Fruit fly (Drosophila melanogaster): ENCODE data around the gene Cpr11B.

Gene Cpr11B

DNA sequence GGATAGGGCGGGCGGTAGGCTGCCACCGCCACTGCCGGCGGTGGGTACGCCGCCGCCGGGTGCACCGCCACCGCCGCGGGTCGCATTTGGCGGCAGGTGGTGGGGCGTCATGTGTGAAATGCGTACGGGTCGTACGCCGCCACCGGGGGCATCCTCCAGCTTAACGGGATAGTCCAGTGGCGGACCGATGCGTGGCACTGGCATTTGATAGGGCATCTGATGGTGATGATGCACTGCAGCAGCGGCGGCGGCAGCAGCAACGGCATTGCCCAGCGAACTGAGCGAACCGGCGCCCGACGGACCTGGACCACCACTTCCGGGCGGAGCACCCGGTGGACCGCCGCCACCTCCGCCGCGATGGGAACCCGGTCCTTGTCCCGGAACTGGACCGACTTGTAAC is 29.0 kb downstream of the Cpr11B start:
- no peak for TF ChIP-seq CG13204 (GFP tag; optimal IDR thresholded peaks at IDR 0.05)
- TF ChIP-seq EcR (GFP tag; optimal IDR thresholded peaks at IDR 0.05), result no peak
- TF ChIP-seq CG15710 (tag; optimal IDR thresholded peaks at IDR 0.05), result no peak
- TF ChIP-seq gl (tag; optimal IDR thresholded peaks at IDR 0.05), result no peak
- no peak for TF ChIP-seq CG14655 (GFP tag; optimal IDR thresholded peaks at IDR 0.05)
- TF ChIP-seq Snoo (tag; optimal IDR thresholded peaks at IDR 0.05), result no peak
- TF ChIP-seq CG8159 (tag; optimal IDR thresholded peaks at IDR 0.05), result no peak
- no peak for TF ChIP-seq rn (GFP tag; IDR thresholded peaks at IDR 0.05)
- TF ChIP-seq D1 (tag; optimal IDR thresholded peaks at IDR 0.05), result no peak
- TF ChIP-seq CG32121 (GFP tag; IDR thresholded peaks at IDR 0.05), result no peak
- TF ChIP-seq CG8301 (tag; optimal IDR thresholded peaks at IDR 0.05), result no peak
- no peak for TF ChIP-seq Pif1B (GFP tag; optimal IDR thresholded peaks at IDR 0.05)
- no peak for TF ChIP-seq Pif1A (GFP tag; optimal IDR thresholded peaks at IDR 0.05)
- TF ChIP-seq CG17806 (tag; optimal IDR thresholded peaks at IDR 0.05), result no peak
- TF ChIP-seq Ets98B (GFP tag; IDR thresholded peaks at IDR 0.05), result no peak
- TF ChIP-seq CG10348 (GFP tag; IDR thresholded peaks at IDR 0.05), result no peak
- no peak for TF ChIP-seq CG4496 (GFP tag; IDR thresholded peaks at IDR 0.05)
- TF ChIP-seq fd96Ca (GFP tag; IDR thresholded peaks at IDR 0.05), result no peak
- TF ChIP-seq CG34367 (tag; optimal IDR thresholded peaks at IDR 0.05), result no peak

DNA sequence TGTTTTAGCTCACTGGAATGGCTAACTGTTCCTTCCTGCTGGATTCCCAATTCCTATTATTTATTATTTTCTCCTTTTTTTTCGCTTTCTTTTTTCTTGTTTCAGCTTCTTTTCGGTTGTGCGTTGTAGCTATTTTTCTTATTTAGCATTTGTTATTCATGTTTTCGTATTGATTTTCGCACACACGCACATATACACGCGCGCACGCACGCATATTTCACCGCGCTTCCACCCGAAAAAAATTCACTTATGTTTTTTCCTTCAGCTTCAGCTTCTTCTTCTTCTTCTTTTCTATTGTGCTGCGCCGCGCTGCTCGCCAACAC is 29.7 kb downstream of the Cpr11B start:
- no peak for TF ChIP-seq CG9948 (tag; optimal IDR thresholded peaks at IDR 0.05)
- no peak for TF ChIP-seq fd96Ca (GFP tag; IDR thresholded peaks at IDR 0.05)
- TF ChIP-seq CG12605 (GFP tag; IDR thresholded peaks at IDR 0.05), result no peak
- no peak for TF ChIP-seq Pif1A (GFP tag; optimal IDR thresholded peaks at IDR 0.05)
- TF ChIP-seq Pif1B (GFP tag; optimal IDR thresholded peaks at IDR 0.05), result no peak
- no peak for TF ChIP-seq CG15710 (tag; optimal IDR thresholded peaks at IDR 0.05)
- no peak for TF ChIP-seq CG17806 (tag; optimal IDR thresholded peaks at IDR 0.05)
- no peak for TF ChIP-seq CG8301 (tag; optimal IDR thresholded peaks at IDR 0.05)
- TF ChIP-seq CG8159 (tag; optimal IDR thresholded peaks at IDR 0.05), result no peak

DNA sequence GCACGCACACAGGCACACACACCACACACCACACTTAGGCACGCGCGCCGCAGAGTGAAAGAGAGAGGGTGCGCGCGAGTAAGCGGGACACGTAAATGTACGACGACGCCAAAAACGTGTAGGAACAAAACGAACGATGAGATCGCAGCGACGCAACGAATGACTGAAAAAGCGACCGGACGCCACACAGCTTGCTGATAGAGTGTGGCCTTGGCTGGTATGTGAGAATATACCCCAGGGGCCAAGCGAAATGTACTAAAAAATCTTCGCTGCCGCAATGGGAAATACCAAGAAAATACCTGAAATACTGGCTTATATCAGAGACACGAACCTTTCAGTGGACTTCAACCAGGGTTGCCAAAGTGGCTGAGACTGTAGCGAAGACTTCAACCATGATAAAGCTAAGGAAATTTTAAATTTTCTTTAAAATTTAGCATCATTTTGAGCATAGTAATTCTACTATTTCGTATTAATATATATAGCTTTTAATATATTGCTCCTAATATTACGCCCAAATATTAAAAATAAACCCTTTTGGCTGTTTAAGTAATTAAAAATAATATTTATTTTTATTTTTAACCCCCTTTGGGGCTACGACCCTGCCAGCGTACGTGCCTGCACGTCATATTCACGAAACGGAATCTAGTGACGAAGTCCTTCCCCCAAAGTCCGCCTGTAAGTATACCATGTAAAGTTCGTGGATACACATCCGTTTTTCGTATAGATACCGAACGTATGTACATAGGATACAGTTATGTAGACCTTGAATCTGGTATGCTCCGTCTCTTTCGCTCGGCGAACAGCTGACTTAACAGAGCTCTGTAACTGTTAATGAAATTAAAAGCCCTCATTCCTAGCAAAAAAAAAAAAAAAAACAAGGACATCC is 30.3 kb downstream of the Cpr11B start, which contains the start of gene Pits:
Gene Pits, minus strand, starts transcription at position 210 of the 886 bp plus-strand sequence.
- peak; percentile 55; the same call in 1 of the 2 replicates for TF ChIP-seq Ets98B (GFP tag; IDR thresholded peaks at IDR 0.05)
- peak; percentile 39 for TF ChIP-seq CG8159 (tag; optimal IDR thresholded peaks at IDR 0.05)
- no peak for TF ChIP-seq CG17806 (tag; optimal IDR thresholded peaks at IDR 0.05)
- TF ChIP-seq gl (tag; optimal IDR thresholded peaks at IDR 0.05), result no peak
- peak; percentile 76 for TF ChIP-seq fd96Ca (GFP tag; IDR thresholded peaks at IDR 0.05)
- TF ChIP-seq Pif1B (GFP tag; optimal IDR thresholded peaks at IDR 0.05), result no peak
- peak; percentile 64 for TF ChIP-seq CG4496 (GFP tag; IDR thresholded peaks at IDR 0.05)
- no peak for TF ChIP-seq CG10348 (GFP tag; IDR thresholded peaks at IDR 0.05)
- peak; percentile 50 for TF ChIP-seq EcR (GFP tag; optimal IDR thresholded peaks at IDR 0.05)
- peak; percentile 16 for TF ChIP-seq CG14655 (GFP tag; optimal IDR thresholded peaks at IDR 0.05)
- TF ChIP-seq CG34367 (tag; optimal IDR thresholded peaks at IDR 0.05), result no peak
- no peak for TF ChIP-seq Snoo (tag; optimal IDR thresholded peaks at IDR 0.05)
- TF ChIP-seq D1 (tag; optimal IDR thresholded peaks at IDR 0.05), result no peak
- TF ChIP-seq rn (GFP tag; IDR thresholded peaks at IDR 0.05), result no peak
- no peak for TF ChIP-seq Pif1A (GFP tag; optimal IDR thresholded peaks at IDR 0.05)
- peak; percentile 89 for TF ChIP-seq CG13204 (GFP tag; optimal IDR thresholded peaks at IDR 0.05)
- no peak for TF ChIP-seq CG9948 (tag; optimal IDR thresholded peaks at IDR 0.05)
- TF ChIP-seq CG12605 (GFP tag; IDR thresholded peaks at IDR 0.05), result peak; percentile 68
- peak; percentile 55 for TF ChIP-seq CG32121 (GFP tag; IDR thresholded peaks at IDR 0.05)
- peak; percentile 6 for TF ChIP-seq CG15710 (tag; optimal IDR thresholded peaks at IDR 0.05)
- no peak for TF ChIP-seq CG8301 (tag; optimal IDR thresholded peaks at IDR 0.05)

DNA sequence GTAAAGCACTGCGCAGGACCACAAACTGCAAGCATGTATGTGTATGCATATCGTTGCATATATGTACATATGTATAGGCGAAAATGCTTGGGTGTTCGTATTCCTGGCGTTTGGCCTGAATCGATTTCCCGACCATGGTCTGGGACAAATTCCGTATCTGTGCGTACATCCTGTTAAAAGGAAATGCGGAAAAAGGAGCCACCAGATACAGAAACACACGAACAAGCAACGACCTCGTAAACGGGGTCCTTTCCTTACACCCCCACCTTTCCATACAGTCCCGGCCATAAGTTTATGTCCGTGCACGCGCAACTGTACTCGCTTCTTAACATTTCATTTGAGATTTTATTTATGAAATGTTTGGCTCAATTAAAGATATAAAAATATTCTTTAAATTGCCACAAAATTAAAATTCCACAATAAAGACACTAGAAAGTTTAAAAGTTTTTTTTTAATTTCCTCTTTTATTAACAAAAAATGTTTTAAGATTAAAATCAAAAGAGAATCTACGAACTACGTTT is 31.0 kb downstream of the Cpr11B start:
- TF ChIP-seq CG4496 (GFP tag; IDR thresholded peaks at IDR 0.05) (no peak), Pif1A (GFP tag; optimal IDR thresholded peaks at IDR 0.05) (no peak), CG9948 (tag; optimal IDR thresholded peaks at IDR 0.05) (no peak), CG32121 (GFP tag; IDR thresholded peaks at IDR 0.05) (no peak), CG12605 (GFP tag; IDR thresholded peaks at IDR 0.05) (no peak), Snoo (tag; optimal IDR thresholded peaks at IDR 0.05) (no peak), CG17806 (tag; optimal IDR thresholded peaks at IDR 0.05) (no peak), CG8159 (tag; optimal IDR thresholded peaks at IDR 0.05) (no peak), Pif1B (GFP tag; optimal IDR thresholded peaks at IDR 0.05) (no peak), Ets98B (GFP tag; IDR thresholded peaks at IDR 0.05) (no peak), CG14655 (GFP tag; optimal IDR thresholded peaks at IDR 0.05) (no peak), CG13204 (GFP tag; optimal IDR thresholded peaks at IDR 0.05) (no peak), gl (tag; optimal IDR thresholded peaks at IDR 0.05) (no peak)

DNA sequence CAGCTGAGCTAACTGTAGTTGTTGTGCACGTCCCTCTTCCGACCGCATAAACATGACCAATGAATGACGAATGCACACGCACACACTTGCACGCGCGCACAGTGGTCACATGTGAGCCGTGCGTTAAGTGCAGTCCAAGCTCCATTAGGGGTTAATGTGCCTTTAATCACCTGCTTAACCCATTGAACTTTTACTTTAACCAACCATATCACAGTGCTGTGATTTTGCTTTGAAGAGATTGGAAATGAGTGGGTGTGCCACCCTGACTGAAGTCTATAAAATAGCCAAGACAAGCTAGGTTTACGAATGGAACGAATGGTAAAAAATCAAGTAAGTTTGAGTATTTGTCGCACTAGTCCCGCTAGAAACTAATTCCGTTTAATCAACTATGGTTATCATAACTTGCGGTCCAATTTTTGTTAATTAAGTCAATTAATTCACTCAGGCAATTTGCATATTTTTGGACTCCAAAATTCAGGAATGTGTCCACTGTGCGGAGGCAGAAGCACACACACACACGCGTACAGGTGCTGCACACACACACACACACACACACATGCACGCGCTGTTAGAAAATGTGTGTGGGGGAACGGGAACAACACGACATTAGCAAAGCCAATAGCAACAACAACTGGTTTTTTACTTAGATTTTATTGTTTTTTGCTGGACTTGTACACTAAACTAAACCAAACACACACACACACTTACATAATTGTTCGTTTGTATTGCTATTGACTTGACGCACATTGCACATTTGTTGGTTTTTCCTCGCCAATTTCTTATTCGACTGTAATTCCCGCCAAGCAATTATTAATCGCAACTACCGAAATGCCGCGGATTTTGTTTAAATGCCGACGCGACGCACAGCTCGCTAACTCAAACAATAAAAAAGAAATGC is 38.5 kb downstream of the Cpr11B start:
- TF ChIP-seq gl (tag; optimal IDR thresholded peaks at IDR 0.05) (no peak), EcR (GFP tag; optimal IDR thresholded peaks at IDR 0.05) (peak; percentile 77), Snoo (tag; optimal IDR thresholded peaks at IDR 0.05) (peak; percentile 66), D1 (tag; optimal IDR thresholded peaks at IDR 0.05) (peak; percentile 20), fd96Ca (GFP tag; IDR thresholded peaks at IDR 0.05) (peak; percentile 61; the same call in 2 of the 3 replicates), CG12605 (GFP tag; IDR thresholded peaks at IDR 0.05) (no peak), CG10348 (GFP tag; IDR thresholded peaks at IDR 0.05) (no peak), CG34367 (tag; optimal IDR thresholded peaks at IDR 0.05) (peak; percentile 42), CG13204 (GFP tag; optimal IDR thresholded peaks at IDR 0.05) (peak; percentile 45), CG15710 (tag; optimal IDR thresholded peaks at IDR 0.05) (peak; percentile 66), Ets98B (GFP tag; IDR thresholded peaks at IDR 0.05) (no peak; the same call in 1 of the 2 replicates), CG4496 (GFP tag; IDR thresholded peaks at IDR 0.05) (peak; percentile 16; the same call in 2 of the 3 replicates), CG8301 (tag; optimal IDR thresholded peaks at IDR 0.05) (peak; percentile 73), CG17806 (tag; optimal IDR thresholded peaks at IDR 0.05) (peak; percentile 39), rn (GFP tag; IDR thresholded peaks at IDR 0.05) (no peak), CG8159 (tag; optimal IDR thresholded peaks at IDR 0.05) (peak; percentile 72), CG32121 (GFP tag; IDR thresholded peaks at IDR 0.05) (peak; percentile 56), CG14655 (GFP tag; optimal IDR thresholded peaks at IDR 0.05) (peak; percentile 80), Pif1A (GFP tag; optimal IDR thresholded peaks at IDR 0.05) (peak; percentile 73), Pif1B (GFP tag; optimal IDR thresholded peaks at IDR 0.05) (peak; percentile 12), CG9948 (tag; optimal IDR thresholded peaks at IDR 0.05) (peak; percentile 68)

Data from whole organism, pupa.